Worm (Caenorhabditis elegans) whole organism, early embryonic: ENCODE results near the gene Y37D8A.5.

Source experiments
- B0310.2 ChIP-seq: sonication (generic microtip); optimal IDR thresholded peaks from 2 replicates; lab custom pipeline; 2016; ENCODE audit warnings: mild to moderate bottlenecking, missing genetic modification characterization, missing compliant biosample characterization
- F13C5.2 ChIP-seq: sonication (generic microtip); optimal IDR thresholded peaks from 2 replicates; lab custom pipeline; 2017; ENCODE audit warnings: mild to moderate bottlenecking, missing genetic modification characterization, inconsistent platforms, missing compliant biosample characterization
- aly-1 ChIP-seq: sonication (generic microtip); optimal IDR thresholded peaks from 2 replicates; lab custom pipeline; 2016; ENCODE audit warnings: missing genetic modification characterization, missing compliant biosample characterization
- ama-1 ChIP-seq: fragments of 150-350 bp; optimal IDR thresholded peaks from 2 replicates; lab custom pipeline; 2014
- ceh-13 ChIP-seq: fragments of 200-800 bp; sonication (Bioruptor generic); optimal IDR thresholded peaks from 2 replicates; lab custom pipeline; 2018; ENCODE audit warnings: mild to moderate bottlenecking, missing genetic modification characterization, missing compliant biosample characterization
- ceh-36 ChIP-seq: sonication (generic microtip); optimal IDR thresholded peaks from 2 replicates; lab custom pipeline; 2016; ENCODE audit warnings: missing genetic modification characterization, inconsistent platforms, missing compliant biosample characterization
- ets-7 ChIP-seq: sonication (generic microtip); optimal IDR thresholded peaks from 2 replicates; lab custom pipeline; 2016; ENCODE audit warnings: missing genotype, missing genetic modification characterization, missing compliant biosample characterization
- flt-1 ChIP-seq: fragments of 200-800 bp; sonication (Bioruptor generic); IDR thresholded peaks from 2 replicates; pipeline ENCODE4 v1.3.6; 2022; ENCODE audit warnings: missing genetic modification characterization, missing compliant biosample characterization
- hmbx-1 ChIP-seq: sonication (generic microtip); optimal IDR thresholded peaks from 2 replicates; lab custom pipeline; 2016; ENCODE audit warnings: mild to moderate bottlenecking, missing genetic modification characterization, missing compliant biosample characterization
- hmg-4 ChIP-seq: fragments of 200-800 bp; sonication (Bioruptor generic); optimal IDR thresholded peaks from 2 replicates; lab custom pipeline; 2018; ENCODE audit warnings: mild to moderate bottlenecking, missing genetic modification characterization, missing compliant biosample characterization
- hnd-1 ChIP-seq: sonication (generic microtip); optimal IDR thresholded peaks from 2 replicates; lab custom pipeline; 2016; ENCODE audit warnings: missing genetic modification characterization, missing compliant biosample characterization
- pes-1 ChIP-seq: fragments of 200-800 bp; sonication (Bioruptor generic); IDR thresholded peaks from 2 replicates; pipeline ENCODE4 v1.3.6; 2022; ENCODE audit warnings: missing genetic modification reagents, missing genetic modification characterization, missing compliant biosample characterization
- scrt-1 ChIP-seq: fragments of 200-800 bp; sonication (Bioruptor generic); IDR thresholded peaks from 2 replicates; pipeline ENCODE4 v1.3.6; 2022; ENCODE audit warnings: missing genetic modification characterization, missing compliant biosample characterization
- sea-1 ChIP-seq: fragments of 200-800 bp; sonication (Bioruptor generic); conservative IDR thresholded peaks from 2 replicates; pipeline ENCODE4 v1.3.6; 2022; ENCODE audit warnings: missing genetic modification characterization, missing compliant biosample characterization
- tbx-11 ChIP-seq: fragments of 200-800 bp; sonication (Bioruptor generic); IDR thresholded peaks from 2 replicates; pipeline ENCODE4 v1.3.6; 2022; ENCODE audit warnings: missing genetic modification characterization, missing compliant biosample characterization
- tbx-37 ChIP-seq: fragments of 200-800 bp; sonication (Bioruptor generic); conservative IDR thresholded peaks from 2 replicates; pipeline ENCODE4 v1.3.6; 2022; ENCODE audit warnings: missing genetic modification reagents, missing genetic modification characterization, missing compliant biosample characterization
- tra-4 ChIP-seq: sonication (generic microtip); optimal IDR thresholded peaks from 2 replicates; lab custom pipeline; 2017; ENCODE audit warnings: missing genetic modification characterization, missing compliant biosample characterization

The Y37D8A.5 gene

ce11 chrIII:12877527-12878234 lies 22.4 kb upstream of the Y37D8A.5 start, which contains the start of the genes cec-7 and enu-3.5:
TSS of gene cec-7 (minus strand) at chrIII:12877577.
TSS of gene enu-3.5 (plus strand) at chrIII:12878196.
- TF ChIP-seq tbx-37 (GFP tag; lab: Robert Waterston, UW) (no peak), sea-1 (0 out of 2 replicates have a peak, but pooled peaks have one; percentile 7)

ce11 chrIII:12875653-12876052 lies 20.4 kb upstream of the Y37D8A.5 start:
- TF ChIP-seq F13C5.2 (no peak), ets-7 (tag; lab: Kevin White, UChicago) (no peak), pes-1 (GFP tag; lab: Robert Waterston, UW) (no peak), sea-1 (no peak), tbx-11 (GFP tag; lab: Robert Waterston, UW) (no peak), tbx-37 (GFP tag; lab: Robert Waterston, UW) (no peak), ama-1 (lab: Kevin White, UChicago) (no peak), hnd-1 (no peak), ceh-13 (no peak), flt-1 (no peak), B0310.2 (tag; lab: Kevin White, UChicago) (no peak), tra-4 (tag; lab: Kevin White, UChicago) (no peak), aly-1 (tag; lab: Kevin White, UChicago) (no peak)

ce11 chrIII:12874606-12875066 lies 19.3 kb upstream of the Y37D8A.5 start, which contains the start of the genes mrg-1 and spcs-2:
TSS of gene mrg-1 (minus strand) at chrIII:12874656.
TSS of gene spcs-2 (plus strand) at chrIII:12875031.
- TF ChIP-seq ets-7 (tag; lab: Kevin White, UChicago) (peak; percentile 3), F13C5.2 (peak; percentile 91), ama-1 (lab: Kevin White, UChicago) (no peak), tbx-11 (GFP tag; lab: Robert Waterston, UW) (peak; percentile 63; the same call in 1 of the 2 replicates), sea-1 (0 out of 2 replicates have a peak, but pooled peaks have one; percentile 22), hmg-4 (peak; percentile 41), pes-1 (GFP tag; lab: Robert Waterston, UW) (peak; percentile 81), ceh-36 (tag; lab: Kevin White, UChicago) (peak; percentile 54), aly-1 (tag; lab: Kevin White, UChicago) (no peak), hnd-1 (peak; percentile 48), scrt-1 (GFP tag; lab: Robert Waterston, UW) (no peak), B0310.2 (tag; lab: Kevin White, UChicago) (no peak), tra-4 (tag; lab: Kevin White, UChicago) (no peak), ceh-13 (peak; percentile 34), tbx-37 (GFP tag; lab: Robert Waterston, UW) (peak; percentile 69; the same call in 1 of the 2 replicates), hmbx-1 (tag; lab: Kevin White, UChicago) (peak; percentile 33), flt-1 (peak; percentile 68; the same call in 1 of the 2 replicates)

ce11 chrIII:12870060-12870696 lies 14.9 kb upstream of the Y37D8A.5 start, which contains the start of gene Y37D8A.6:
TSS of gene Y37D8A.6 (minus strand) at chrIII:12870297.
- no peak for TF ChIP-seq B0310.2 (tag; lab: Kevin White, UChicago)
- TF ChIP-seq F13C5.2 = peak; percentile 9

- no peak for TF ChIP-seq flt-1
- no peak for TF ChIP-seq hmg-4
- TF ChIP-seq tbx-11 (GFP tag; lab: Robert Waterston, UW) = no peak
- no peak for TF ChIP-seq F13C5.2
These were observed 9.4 kb upstream of the Y37D8A.5 start, which contains the start of gene Y37D8A.8 for ce11 chrIII:12864648-12865047. TSS of gene Y37D8A.8 (plus strand) at chrIII:12864948.

ce11 chrIII:12860119-12860518 lies 4.8 kb upstream of the Y37D8A.5 start:
- TF ChIP-seq B0310.2 (tag; lab: Kevin White, UChicago) (no peak), flt-1 (no peak), sea-1 (no peak), pes-1 (GFP tag; lab: Robert Waterston, UW) (no peak), ets-7 (tag; lab: Kevin White, UChicago) (no peak), hmbx-1 (tag; lab: Kevin White, UChicago) (no peak)

ce11 chrIII:12856628-12857027 lies 1.3 kb upstream of the Y37D8A.5 start, which contains the start of gene Y37D8A.26:
TSS of gene Y37D8A.26 (minus strand) at chrIII:12856728.
- no peak for TF ChIP-seq ama-1 (lab: Kevin White, UChicago)
- no peak for TF ChIP-seq flt-1
- no peak for TF ChIP-seq aly-1 (tag; lab: Kevin White, UChicago)
- no peak for TF ChIP-seq F13C5.2
- no peak for TF ChIP-seq ceh-36 (tag; lab: Kevin White, UChicago)
- TF ChIP-seq sea-1 = no peak
- no peak for TF ChIP-seq tra-4 (tag; lab: Kevin White, UChicago)
- TF ChIP-seq B0310.2 (tag; lab: Kevin White, UChicago) = no peak

ce11 chrIII:12851034-12851433 lies 4.3 kb downstream of the Y37D8A.5 start:
- TF ChIP-seq hmg-4 = no peak
- no peak for TF ChIP-seq B0310.2 (tag; lab: Kevin White, UChicago)
- no peak for TF ChIP-seq sea-1
- TF ChIP-seq flt-1 = no peak
- TF ChIP-seq tra-4 (tag; lab: Kevin White, UChicago) = no peak
- no peak for TF ChIP-seq aly-1 (tag; lab: Kevin White, UChicago)
- TF ChIP-seq ets-7 (tag; lab: Kevin White, UChicago) = no peak
- TF ChIP-seq F13C5.2 = no peak
- no peak for TF ChIP-seq hmbx-1 (tag; lab: Kevin White, UChicago)
- no peak for TF ChIP-seq ceh-36 (tag; lab: Kevin White, UChicago)
